Fruit fly (Drosophila melanogaster) S2 (cell line): ENCODE measurements around the gene Tim17b2.

Source experiments
- CG8478 ChIP-seq: fragments of >200 bp; optimal IDR thresholded peaks from 2 replicates; lab custom pipeline; 2018
- CTCF ChIP-seq, 2 experiments: fragments of >200 bp; optimal IDR thresholded peaks; 2 replicates each; lab custom pipeline; 2018

Tim17b2 gene

DNA sequence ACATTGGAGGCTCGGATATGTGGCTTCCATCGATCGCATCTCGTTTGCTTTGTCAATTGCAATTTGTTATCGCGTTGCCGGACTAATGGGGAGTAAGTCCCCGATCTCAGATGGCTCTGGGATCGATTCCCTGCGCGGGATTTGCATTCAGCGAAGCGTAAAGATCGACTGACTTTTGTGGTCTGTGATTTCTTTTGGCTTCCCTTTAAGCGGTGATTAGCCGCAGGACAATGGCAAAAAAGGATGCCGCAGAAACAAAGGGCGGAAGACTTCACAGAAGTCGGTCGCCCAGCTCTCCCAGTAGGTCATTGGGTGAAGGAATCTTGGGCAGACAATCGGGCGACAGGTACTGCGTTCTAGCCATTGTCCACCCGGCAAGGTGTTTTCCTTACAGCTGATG lies 9.6 kb upstream of the Tim17b2 start:
- TF ChIP-seq CTCF (optimal IDR thresholded peaks at IDR 0.05; lab: Kevin White, UChicago): no peak
- no peak for TF ChIP-seq CG8478 (lab: Kevin White, UChicago)

DNA sequence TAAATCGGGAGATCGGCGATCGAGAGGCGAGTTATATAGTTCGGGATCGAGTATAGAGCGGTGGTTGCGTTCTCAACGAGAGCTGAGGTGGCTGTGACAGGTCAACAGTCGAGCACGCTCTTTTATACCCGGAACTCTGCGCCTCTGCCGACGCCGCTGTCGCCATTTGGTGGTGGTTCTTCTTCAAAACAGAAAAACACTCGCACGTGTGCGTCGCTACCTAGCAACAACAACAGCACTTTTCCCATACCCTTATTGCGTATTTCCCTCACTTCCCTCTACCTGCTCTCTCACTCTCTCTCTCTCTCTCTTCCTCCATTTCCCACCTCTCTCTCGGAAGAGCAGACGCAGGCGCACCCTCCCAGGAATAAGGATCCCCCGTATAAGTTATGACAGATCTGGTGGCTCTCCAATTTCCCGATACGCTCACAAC lies 6.4 kb upstream of the Tim17b2 start, which contains the start of gene sna:
TSS of gene sna (minus strand) at position 102 of the 433 bp plus-strand sequence.
- TF ChIP-seq CTCF (optimal IDR thresholded peaks at IDR 0.05; lab: Kevin White, UChicago) (no peak), CG8478 (lab: Kevin White, UChicago) (no peak)

- TF ChIP-seq CTCF (optimal IDR thresholded peaks at IDR 0.05; lab: Kevin White, UChicago): no peak
- TF ChIP-seq CG8478 (lab: Kevin White, UChicago): no peak
Measured at dm6 chr2L:15479670-15480197, 4.8 kb upstream of the Tim17b2 start.

- no peak for TF ChIP-seq CTCF (optimal IDR thresholded peaks at IDR 0.05; lab: Kevin White, UChicago)
Measured at dm6 chr2L:15485626-15486486, 1.3 kb downstream of the Tim17b2 start.

DNA sequence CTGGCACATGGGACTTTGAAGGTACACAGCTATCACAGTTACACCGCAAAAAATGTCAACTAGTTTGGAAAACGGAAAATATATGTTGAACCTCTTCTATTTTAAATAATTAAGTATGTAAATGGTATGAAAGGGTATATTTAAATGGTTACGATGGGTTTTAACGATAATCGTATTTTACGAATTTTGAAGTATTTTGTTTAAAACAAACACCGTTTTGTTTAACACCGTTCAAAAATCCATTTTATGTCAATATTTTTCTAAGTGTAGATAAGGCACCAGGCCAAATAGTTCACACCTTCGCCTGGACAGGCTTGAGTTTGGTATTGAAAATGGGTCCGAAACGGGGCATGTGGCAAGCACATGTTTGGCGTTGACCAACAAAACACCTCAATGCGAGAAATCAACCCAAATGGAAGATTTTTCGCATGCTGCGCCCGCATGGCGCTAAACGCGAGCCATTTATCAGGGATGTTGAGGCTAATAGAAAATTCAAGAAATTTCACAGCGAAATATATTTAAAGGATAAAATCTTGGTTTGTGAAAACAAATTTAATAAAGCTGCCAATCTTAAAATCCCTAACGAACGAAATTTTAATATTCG lies 2.1 kb downstream of the Tim17b2 start:
- no peak for TF ChIP-seq CTCF (optimal IDR thresholded peaks at IDR 0.05; lab: Kevin White, UChicago)
- TF ChIP-seq CG8478 (lab: Kevin White, UChicago): no peak

DNA sequence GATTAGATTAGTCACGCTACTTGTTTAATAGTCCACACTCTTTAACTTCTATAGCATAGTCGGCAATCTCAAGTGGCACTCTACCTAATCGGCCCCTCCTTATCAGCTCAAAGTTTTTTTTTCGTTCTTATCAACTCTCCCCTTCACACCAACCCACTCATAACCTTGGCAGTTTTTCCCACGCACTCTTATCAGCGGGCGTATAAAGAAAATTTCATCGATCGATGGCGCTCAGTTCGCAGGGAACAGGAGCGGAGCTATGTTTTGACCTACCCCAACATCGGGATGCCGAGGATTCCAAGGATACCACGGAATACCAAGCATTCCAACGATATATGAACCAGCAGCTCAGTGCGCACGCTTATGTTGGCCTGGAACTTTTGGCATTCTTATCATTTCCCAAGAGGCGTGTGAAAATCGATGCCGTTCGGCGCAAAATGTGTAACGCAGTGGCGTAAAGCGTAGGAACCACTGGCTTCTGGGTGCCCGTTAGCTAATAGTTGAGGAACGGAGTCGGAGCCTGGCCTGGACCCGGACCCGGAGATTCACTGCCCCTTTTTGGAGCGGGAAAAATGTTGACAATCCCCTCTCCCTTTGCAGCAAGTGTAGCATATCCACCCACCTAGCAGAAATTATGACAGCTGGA lies 5.8 kb downstream of the Tim17b2 start:
- TF ChIP-seq CTCF (optimal IDR thresholded peaks at IDR 0.05; lab: Kevin White, UChicago) (no peak), CG8478 (lab: Kevin White, UChicago) (no peak)

DNA sequence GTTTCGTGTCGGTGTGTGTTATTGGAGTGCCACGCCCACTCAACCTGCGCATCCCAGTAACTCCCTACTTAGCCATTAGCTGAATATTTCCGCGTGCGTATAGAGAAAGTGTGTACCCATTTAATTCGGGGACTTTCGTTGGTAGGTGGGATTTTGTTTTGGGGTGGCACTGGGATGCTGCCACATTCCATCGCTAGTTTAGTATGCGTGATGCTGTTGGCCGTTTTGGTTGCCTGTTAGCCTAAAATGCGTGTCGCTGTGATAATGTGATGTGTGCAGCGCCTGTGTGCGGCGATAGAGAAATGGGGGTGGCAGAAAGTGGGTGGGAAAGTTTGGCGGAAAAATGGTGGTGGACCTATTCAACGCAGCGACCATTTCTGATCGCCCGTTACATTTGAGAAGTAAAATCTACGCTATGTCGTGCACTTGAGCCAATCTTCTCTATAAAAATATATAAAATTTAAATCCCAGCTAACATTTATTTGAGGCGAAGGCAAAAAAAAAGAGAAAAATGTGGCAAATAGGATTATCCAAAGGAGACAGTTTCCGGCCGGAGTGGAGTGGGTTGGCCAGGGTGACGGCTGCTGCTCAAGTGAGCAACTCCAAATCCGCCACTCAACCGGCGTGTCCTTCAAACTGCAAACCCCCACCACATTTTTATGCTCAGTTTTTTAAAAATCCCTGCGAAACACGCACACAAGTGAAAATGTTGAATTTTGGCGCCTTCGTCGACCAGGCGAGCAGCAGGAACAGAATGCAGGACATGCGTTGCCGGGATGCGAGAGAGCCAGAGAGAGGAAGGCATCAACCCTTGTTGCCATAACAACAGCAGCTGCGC lies 7.0 kb downstream of the Tim17b2 start:
- TF ChIP-seq CG8478 (lab: Kevin White, UChicago): no peak
- no peak for TF ChIP-seq CTCF (optimal IDR thresholded peaks at IDR 0.05; lab: Kevin White, UChicago)

- TF ChIP-seq CTCF (optimal IDR thresholded peaks at IDR 0.05; lab: Kevin White, UChicago): no peak
- TF ChIP-seq CG8478 (lab: Kevin White, UChicago): no peak
Measured at dm6 chr2L:15492159-15492541, 7.6 kb downstream of the Tim17b2 start.

DNA sequence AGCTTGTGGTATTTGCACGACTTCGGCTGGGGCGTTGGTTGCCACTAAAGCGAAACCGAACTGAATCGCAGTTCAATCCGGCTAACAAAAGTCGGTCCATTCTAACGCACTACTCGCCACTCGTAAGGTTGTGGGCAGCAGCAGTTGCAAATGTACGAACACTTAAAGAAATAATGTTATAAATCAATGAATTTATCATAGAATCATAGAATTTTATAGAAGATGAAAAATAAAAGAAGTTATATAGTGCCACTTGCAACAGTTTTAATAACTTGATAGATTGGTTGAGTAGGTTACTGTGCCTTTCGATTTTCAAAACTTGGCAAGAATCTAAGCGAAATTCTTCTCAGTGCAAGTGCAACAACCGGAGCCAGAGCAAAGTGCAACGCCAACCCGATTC lies 9.1 kb downstream of the Tim17b2 start:
- no peak for TF ChIP-seq CG8478 (lab: Kevin White, UChicago)

DNA sequence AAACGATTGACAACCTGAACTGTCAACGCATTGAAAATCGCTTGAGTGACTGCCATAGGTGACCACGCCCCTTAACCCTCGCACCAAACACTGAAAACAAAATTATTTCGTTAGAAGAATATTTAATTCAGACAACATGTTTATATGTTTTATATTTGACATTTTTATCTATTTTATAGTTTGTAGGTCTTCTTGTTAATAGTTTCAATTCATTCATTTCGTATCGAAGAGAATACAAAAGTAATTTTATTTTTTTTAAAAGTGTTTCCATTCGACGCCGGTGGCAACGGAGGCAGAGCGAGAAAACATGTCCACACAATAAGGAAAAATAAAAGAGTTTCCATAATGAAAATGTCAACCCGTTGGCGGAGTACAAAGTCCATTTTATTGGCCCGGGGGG lies 11.8 kb downstream of the Tim17b2 start:
- no peak for TF ChIP-seq CTCF (optimal IDR thresholded peaks at IDR 0.05; lab: Kevin White, UChicago)
- no peak for TF ChIP-seq CG8478 (lab: Kevin White, UChicago)

dm6 chr2L:15498885-15499696 lies 14.6 kb downstream of the Tim17b2 start, which contains the start of gene lace:
TSS of gene lace (plus strand) at chr2L:15499127.
- TF ChIP-seq CTCF (optimal IDR thresholded peaks at IDR 0.05; lab: Kevin White, UChicago) (peak; percentile 90 to 98), CG8478 (lab: Kevin White, UChicago) (no peak)

DNA sequence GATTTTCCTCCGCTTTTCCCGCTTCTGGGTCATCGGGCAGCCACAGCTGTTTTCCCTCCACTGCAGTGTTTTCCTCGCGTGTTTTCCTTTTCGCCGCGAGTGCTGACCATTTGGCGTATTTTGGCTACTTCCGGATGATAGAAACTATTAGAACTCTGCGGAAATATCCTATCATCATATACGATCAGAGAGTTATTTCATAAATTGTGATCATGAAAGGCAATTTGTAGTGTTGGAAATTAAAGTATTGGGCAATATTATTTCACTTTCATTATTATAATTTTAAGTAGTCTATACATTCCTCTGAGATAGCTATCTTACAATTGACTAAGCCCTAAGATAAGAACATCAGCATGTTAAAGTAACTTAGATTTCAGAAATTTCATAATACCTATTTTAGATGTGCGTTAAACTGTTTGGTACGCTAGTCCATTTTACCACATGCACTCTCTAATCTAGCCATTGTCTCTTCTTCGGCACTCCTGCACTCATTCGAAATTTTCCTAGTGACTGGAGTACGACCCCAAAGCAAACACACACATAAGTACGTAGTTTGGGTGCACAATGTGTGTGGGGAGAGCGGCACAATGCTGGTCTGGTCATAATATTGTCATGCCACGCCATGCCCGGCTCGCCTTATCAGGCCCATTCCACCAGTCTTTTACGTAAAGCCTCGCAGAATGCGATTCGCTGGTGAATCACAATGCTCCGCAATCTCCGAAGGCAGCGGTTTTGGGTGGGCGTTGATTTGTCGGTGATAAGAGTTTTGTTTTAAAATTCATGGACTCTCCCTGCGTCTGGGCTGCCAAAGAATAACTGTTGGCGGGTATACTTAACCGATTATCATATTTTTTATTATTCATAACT lies 15.4 kb downstream of the Tim17b2 start:
- TF ChIP-seq CTCF (optimal IDR thresholded peaks at IDR 0.05; lab: Kevin White, UChicago) (no peak), CG8478 (lab: Kevin White, UChicago) (no peak)
